Fruit fly (Drosophila melanogaster): ENCODE measurements around the gene Tsp66E.

The Tsp66E gene

DNA sequence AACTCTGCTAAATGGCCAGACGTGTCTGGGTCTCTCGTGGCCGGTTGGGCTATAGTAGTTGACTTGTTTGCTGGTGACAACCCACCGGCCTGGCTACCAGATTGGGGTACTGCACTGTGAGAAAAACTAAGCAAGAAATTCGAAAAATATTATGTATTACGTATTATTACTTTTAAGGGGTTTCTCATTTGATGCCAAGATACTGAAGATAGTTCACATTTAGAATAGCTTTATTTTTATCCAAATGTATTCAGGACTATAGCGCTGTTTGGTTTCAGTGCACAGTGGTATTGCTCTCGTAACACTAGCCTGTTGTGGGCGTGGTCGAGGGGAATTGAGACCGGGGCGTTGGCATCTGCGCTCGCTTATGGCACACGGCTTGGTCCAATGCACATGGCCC lies 8.4 kb downstream of the Tsp66E start (continued):
- peak; percentile 33 for TF ChIP-seq CG7786 (GFP tag; optimal IDR thresholded peaks at IDR 0.05)
- TF ChIP-seq NfI (GFP tag; optimal IDR thresholded peaks at IDR 0.05), result peak; percentile 44
- TF ChIP-seq CG1233 (GFP tag; optimal IDR thresholded peaks at IDR 0.05), result no peak
- TF ChIP-seq CG4404 (GFP tag; IDR thresholded peaks at IDR 0.05), result peak; percentile 52
- peak; percentile 60 for TF ChIP-seq ems (GFP tag; optimal IDR thresholded peaks at IDR 0.05)
- TF ChIP-seq PHDP (tag; optimal IDR thresholded peaks at IDR 0.05), result peak; percentile 73
- TF ChIP-seq CG8089 (GFP tag; optimal IDR thresholded peaks at IDR 0.05), result peak; percentile 1
- peak; percentile 28 for TF ChIP-seq sug (tag; optimal IDR thresholded peaks at IDR 0.05)
- no peak for TF ChIP-seq CG10959 (GFP tag; IDR thresholded peaks at IDR 0.05)
- TF ChIP-seq ATbp (GFP tag; optimal IDR thresholded peaks at IDR 0.05), result peak; percentile 71
- peak; percentile 51 for TF ChIP-seq pum (GFP tag; optimal IDR thresholded peaks at IDR 0.05)
- TF ChIP-seq tgo (GFP tag; IDR thresholded peaks at IDR 0.05), result peak; percentile 58; the same call in 1 of the 3 replicates
- TF ChIP-seq wek (GFP tag; optimal IDR thresholded peaks at IDR 0.05), result no peak
- peak; percentile 56 for TF ChIP-seq CG4820 (GFP tag; optimal IDR thresholded peaks at IDR 0.05)
- TF ChIP-seq ro (GFP tag; IDR thresholded peaks at IDR 0.05), result 0 out of 2 replicates have a peak, but pooled peaks have one; percentile 23
- TF ChIP-seq HLH4C (GFP tag; IDR thresholded peaks at IDR 0.05; ENCODE audit: partially characterized antibody), result no peak
- no peak for TF ChIP-seq shn (GFP tag; optimal IDR thresholded peaks at IDR 0.05)
- no peak for TF ChIP-seq CG6175 (GFP tag; IDR thresholded peaks at IDR 0.05)
- no peak for TF ChIP-seq schlank (tag; optimal IDR thresholded peaks at IDR 0.05)
- TF ChIP-seq emc (GFP tag; optimal IDR thresholded peaks at IDR 0.05), result no peak
- TF ChIP-seq CG17568 (GFP tag; optimal IDR thresholded peaks at IDR 0.05), result peak; percentile 29
- TF ChIP-seq gt (GFP tag; IDR thresholded peaks at IDR 0.05), result no peak
- TF ChIP-seq CG11093 (GFP tag; IDR thresholded peaks at IDR 0.05), result no peak; the same call in 2 of the 3 replicates
- no peak for TF ChIP-seq cad (GFP tag; optimal IDR thresholded peaks at IDR 0.05)
- TF ChIP-seq fru (optimal IDR thresholded peaks at IDR 0.05), result no peak
- peak; percentile 60 for TF ChIP-seq CG2678 (tag; optimal IDR thresholded peaks at IDR 0.05)
- TF ChIP-seq Dll (GFP tag; IDR thresholded peaks at IDR 0.05; ENCODE audit: partially characterized antibody), result no peak
- TF ChIP-seq HLHmδ (GFP tag; optimal IDR thresholded peaks at IDR 0.05), result no peak
- TF ChIP-seq toy (GFP tag; IDR thresholded peaks at IDR 0.05), result no peak; the same call in 1 of the 2 replicates
- peak; percentile 54; the same call in 1 of the 2 replicates for TF ChIP-seq klu (GFP tag; IDR thresholded peaks at IDR 0.05)
- peak; percentile 41 for TF ChIP-seq Chrac-16 (GFP tag; optimal IDR thresholded peaks at IDR 0.05)
- no peak for TF ChIP-seq Sry-β (GFP tag; optimal IDR thresholded peaks at IDR 0.05)
- TF ChIP-seq Sry-δ (GFP tag; optimal IDR thresholded peaks at IDR 0.05), result peak; percentile 11
- TF ChIP-seq CG3065 (GFP tag; optimal IDR thresholded peaks at IDR 0.05), result peak; percentile 41
- TF ChIP-seq ap (GFP tag; IDR thresholded peaks at IDR 0.05), result peak; percentile 76
- no peak for TF ChIP-seq insv (GFP tag; optimal IDR thresholded peaks at IDR 0.05)
- TF ChIP-seq Spps (tag; optimal IDR thresholded peaks at IDR 0.05), result no peak
- peak; percentile 56 for TF ChIP-seq CG2875 (GFP tag; optimal IDR thresholded peaks at IDR 0.05)
- TF ChIP-seq Abd-B (GFP tag; optimal IDR thresholded peaks at IDR 0.05), result no peak
- TF ChIP-seq repo (GFP tag; optimal IDR thresholded peaks at IDR 0.05), result no peak
- TF ChIP-seq btn (GFP tag; optimal IDR thresholded peaks at IDR 0.05), result peak; percentile 38
- TF ChIP-seq CG7372 (GFP tag; IDR thresholded peaks at IDR 0.05), result peak; percentile 27; the same call in 1 of the 2 replicates
- peak; percentile 69 for TF ChIP-seq CG12071 (GFP tag; optimal IDR thresholded peaks at IDR 0.05)
- no peak for TF ChIP-seq zen (tag; optimal IDR thresholded peaks at IDR 0.05)
- TF ChIP-seq HLH54F (GFP tag; optimal IDR thresholded peaks at IDR 0.05), result peak; percentile 44
- TF ChIP-seq Ets65A (GFP tag), result no peak
- TF ChIP-seq ham (GFP tag; IDR thresholded peaks at IDR 0.05), result no peak
- TF ChIP-seq CG10274 (GFP tag; optimal IDR thresholded peaks at IDR 0.05), result peak; percentile 45
- no peak for TF ChIP-seq TFAM (GFP tag; optimal IDR thresholded peaks at IDR 0.05)
- TF ChIP-seq bbx (GFP tag; IDR thresholded peaks at IDR 0.05; ENCODE audit: partially characterized antibody), result no peak
- peak; percentile 78 for TF ChIP-seq CG15269 (tag; optimal IDR thresholded peaks at IDR 0.05)
- peak; percentile 38 for TF ChIP-seq zfh2 (GFP tag; optimal IDR thresholded peaks at IDR 0.05)
